Worm (Caenorhabditis elegans) whole organism, L2 larva: ENCODE data around the gene cfap-36.

Experiments
- C34F6.9 ChIP-seq: fragments of 150-350 bp; optimal IDR thresholded peaks from 2 replicates; lab custom pipeline; 2014; ENCODE audit warnings: missing biosample characterization, missing genetic modification characterization
- aly-2 ChIP-seq: fragments of 150-350 bp; optimal IDR thresholded peaks from 2 replicates; lab custom pipeline; 2014; ENCODE audit warnings: missing biosample characterization, missing genetic modification characterization
- ceh-82 ChIP-seq: fragments of 150-350 bp; optimal IDR thresholded peaks from 2 replicates; lab custom pipeline; 2014; ENCODE audit warnings: missing biosample characterization, missing genetic modification characterization
- mdl-1 ChIP-seq, 2 experiments: fragments of 150-350 bp in 1 of 2; sonication (generic microtip) in 1 of 2; optimal IDR thresholded peaks; 2 replicates each; lab custom pipeline; 2017; ENCODE audit warnings: missing biosample characterization in 2 of 2, missing genetic modification characterization in 2 of 2
- nhr-23 ChIP-seq: fragments of 150-350 bp; optimal IDR thresholded peaks from 2 replicates; lab custom pipeline; 2014; ENCODE audit warnings: missing biosample characterization, missing genetic modification reagents, missing genetic modification characterization
- skn-1 ChIP-seq: sonication (generic microtip); optimal IDR thresholded peaks from 2 replicates; lab custom pipeline; 2017; ENCODE audit warnings: missing biosample characterization, missing genetic modification characterization
- sma-3 ChIP-seq: sonication (generic microtip); optimal IDR thresholded peaks from 2 replicates; lab custom pipeline; 2016; ENCODE audit warnings: missing genetic modification reagents, missing genetic modification characterization, missing compliant biosample characterization
- snpc-4 ChIP-seq: fragments of 150-350 bp; optimal IDR thresholded peaks from 2 replicates; lab custom pipeline; 2014; ENCODE audit warnings: missing biosample characterization, missing genetic modification characterization
- unc-39 ChIP-seq: fragments of 150-350 bp; optimal IDR thresholded peaks from 2 replicates; lab custom pipeline; 2014; ENCODE audit warnings: missing biosample characterization, missing genetic modification characterization
- unc-55 ChIP-seq: fragments of 150-350 bp; sonication (generic microtip); optimal IDR thresholded peaks from 3 replicates; lab custom pipeline; 2014; ENCODE audit warnings: missing biosample characterization, missing genetic modification reagents, missing genetic modification characterization
- ztf-1 ChIP-seq: fragments of 200-800 bp; sonication (Bioruptor generic); conservative IDR thresholded peaks from 2 replicates; pipeline ENCODE4 v1.3.6; 2022; ENCODE audit warnings: missing genetic modification characterization, missing compliant biosample characterization
- ztf-11 ChIP-seq: sonication (generic microtip); optimal IDR thresholded peaks from 2 replicates; lab custom pipeline; 2017; ENCODE audit warnings: missing biosample characterization, missing genetic modification characterization

- TF ChIP-seq unc-39 (tag; lab: Kevin White, UChicago) (no peak), aly-2 (no peak), unc-55 (GFP tag; lab: Kevin White, UChicago) (no peak), ztf-11 (no peak), mdl-1 (tag; optimal IDR thresholded peaks at IDR 0.05; lab: Kevin White, UChicago) (no peak), ceh-82 (tag; lab: Kevin White, UChicago) (no peak), sma-3 (no peak), skn-1 (no peak), nhr-23 (tag; lab: Kevin White, UChicago) (no peak), snpc-4 (tag; lab: Kevin White, UChicago) (no peak), C34F6.9 (tag; lab: Kevin White, UChicago) (no peak), ztf-1 (no peak)
Measured at ce11 chrV:150059-150458, 22.0 kb downstream of the cfap-36 start.
